Worm (Caenorhabditis elegans): ENCODE measurements around the gene C06H5.13.
"Not testable (repeated sequence)": the region's sequence is repeated elsewhere in the genome, so short reads cannot be mapped to it uniquely, and the experiment has no call there.

The C06H5.13 gene

ce11 chrV:17918726-17919125, 21.2 kb upstream of the C06H5.13 start, which contains the start of gene C06H5.8:
Gene C06H5.8, plus strand, starts transcription at chrV:17919026.
- no peak for TF ChIP-seq ceh-62 (tag; optimal IDR thresholded peaks at IDR 0.05)
- TF ChIP-seq hmg-1.1 (GFP tag; IDR thresholded peaks at IDR 0.05), result no peak
- TF ChIP-seq unc-39 (tag; optimal IDR thresholded peaks at IDR 0.05), result no peak
- TF ChIP-seq nhr-42 (GFP tag; IDR thresholded peaks at IDR 0.05), result no peak
- TF ChIP-seq ctbp-1 (GFP tag; IDR thresholded peaks at IDR 0.05), result no peak
- TF ChIP-seq tra-1 (GFP tag; IDR thresholded peaks at IDR 0.05), result no peak
- TF ChIP-seq mxl-2 (GFP tag; conservative IDR thresholded peaks at IDR 0.05), result no peak
- no peak for TF ChIP-seq ceh-32 (tag; optimal IDR thresholded peaks at IDR 0.05; ENCODE audit: poor library complexity)
- TF ChIP-seq ceh-20 (GFP tag; IDR thresholded peaks at IDR 0.05), result no peak
- no peak for TF ChIP-seq ceh-82 (tag; optimal IDR thresholded peaks at IDR 0.05)
- no peak for TF ChIP-seq nhr-102 (tag; optimal IDR thresholded peaks at IDR 0.05)
- no peak for TF ChIP-seq nhr-28 (tag; optimal IDR thresholded peaks at IDR 0.05)
- TF ChIP-seq F10B5.3 (tag; optimal IDR thresholded peaks at IDR 0.05), result no peak
- no peak for TF ChIP-seq hlh-11 (tag; optimal IDR thresholded peaks at IDR 0.05)
- TF ChIP-seq nhr-76 (tag; optimal IDR thresholded peaks at IDR 0.05), result no peak
- no peak for TF ChIP-seq zip-11 (GFP tag; IDR thresholded peaks at IDR 0.05)

ce11 chrV:17910019-17910418, 12.5 kb upstream of the C06H5.13 start, which contains the start of gene dcar-1:
Gene dcar-1, plus strand, starts transcription at chrV:17910319.
- no peak for TF ChIP-seq mdl-1 (tag; optimal IDR thresholded peaks at IDR 0.05)
- TF ChIP-seq nhr-42 (GFP tag; IDR thresholded peaks at IDR 0.05), result no peak
- TF ChIP-seq mdt-29 (GFP tag; IDR thresholded peaks at IDR 0.05), result no peak
- TF ChIP-seq skn-1 (tag; optimal IDR thresholded peaks at IDR 0.05), result no peak
- TF ChIP-seq lin-39 (tag; optimal IDR thresholded peaks at IDR 0.05), result no peak

- TF ChIP-seq mdl-1 (tag; optimal IDR thresholded peaks at IDR 0.05) (peak in 1 of 2 experiments; percentile 50), nhr-25 (tag; optimal IDR thresholded peaks at IDR 0.05; ENCODE audit: borderline replicate concordance, insufficient read depth) (peak; percentile 76), daf-12 (tag; optimal IDR thresholded peaks at IDR 0.05) (no peak), hlh-11 (tag; optimal IDR thresholded peaks at IDR 0.05) (peak; percentile 18), ceh-28 (tag; optimal IDR thresholded peaks at IDR 0.05) (peak; percentile 10), unc-62 (GFP tag; optimal IDR thresholded peaks at IDR 0.05 in 1 of 2) (peak in 1 of 2 experiments; percentile 95), unc-62 (tag; optimal IDR thresholded peaks at IDR 0.05) (no peak), hlh-30 (tag; optimal IDR thresholded peaks at IDR 0.05; ENCODE audit: insufficient read depth) (peak; percentile 57), hmg-1.1 (GFP tag; IDR thresholded peaks at IDR 0.05) (no peak), lin-15B (tag; optimal IDR thresholded peaks at IDR 0.05) (no peak), jun-1 (tag; optimal IDR thresholded peaks at IDR 0.05) (no peak), aha-1 (tag) (peak; percentile 14), nhr-28 (tag; optimal IDR thresholded peaks at IDR 0.05) (peak; percentile 46), vab-7 (GFP tag; IDR thresholded peaks at IDR 0.05) (no peak), zag-1 (tag; optimal IDR thresholded peaks at IDR 0.05) (no peak)
Measured at ce11 chrV:17905765-17906164, 8.2 kb upstream of the C06H5.13 start.

ce11 chrV:17903829-17904228, 6.3 kb upstream of the C06H5.13 start, which contains the start of gene C06H5.14:
Gene C06H5.14, plus strand, starts transcription at chrV:17904129.
- TF ChIP-seq unc-62 (GFP tag; optimal IDR thresholded peaks at IDR 0.05 in 1 of 2), result peak in 1 of 2 experiments; percentile 73
- not testable (repeated sequence) for TF ChIP-seq unc-62 (tag; optimal IDR thresholded peaks at IDR 0.05)

ce11 chrV:17899503-17899902, 2.0 kb upstream of the C06H5.13 start, which contains the start of gene fbxa-157:
Gene fbxa-157, plus strand, starts transcription at chrV:17899803.
- no peak for TF ChIP-seq lin-39 (tag; optimal IDR thresholded peaks at IDR 0.05)
- no peak for TF ChIP-seq lin-13 (GFP tag; optimal IDR thresholded peaks at IDR 0.05)
- TF ChIP-seq nhr-6 (tag; optimal IDR thresholded peaks at IDR 0.05), result no peak
- peak; percentile 36 for TF ChIP-seq aha-1 (tag)
- TF ChIP-seq dmd-9 (GFP tag; IDR thresholded peaks at IDR 0.05), result no peak
